Fruit fly (Drosophila melanogaster) whole organism, adult: Measurements from ENCODE around the gene Surf4.

Experiments
- CG11617 ChIP-seq: fragments of 200-800 bp; sonication (Bioruptor generic); optimal IDR thresholded peaks from 2 replicates; lab custom pipeline; 2017; ENCODE audit warnings: mild to moderate bottlenecking, missing biosample characterization, missing genetic modification reagents, missing genetic modification characterization
- CG12768 ChIP-seq: fragments of 200-800 bp; sonication (Bioruptor generic); optimal IDR thresholded peaks from 2 replicates; lab custom pipeline; 2017; ENCODE audit warnings: missing biosample characterization, missing genetic modification characterization, mild to moderate bottlenecking, moderate library complexity, missing genetic modification reagents
- CG14711 ChIP-seq: fragments of 200-800 bp; sonication (Bioruptor generic); optimal IDR thresholded peaks from 2 replicates; lab custom pipeline; 2018; ENCODE audit warnings: missing biosample characterization, mild to moderate bottlenecking, missing genetic modification characterization, moderate library complexity
- CG1620 ChIP-seq: fragments of 200-800 bp; sonication (Bioruptor generic); optimal IDR thresholded peaks from 2 replicates; lab custom pipeline; 2016; ENCODE audit warnings: missing biosample characterization, missing genetic modification characterization
- CG33017 ChIP-seq: fragments of 200-800 bp; sonication (Bioruptor generic); optimal IDR thresholded peaks from 2 replicates; lab custom pipeline; 2018; ENCODE audit warnings: missing biosample characterization, mild to moderate bottlenecking, missing genetic modification characterization, moderate library complexity
- CG5204 ChIP-seq: fragments of 200-800 bp; sonication (Bioruptor generic); optimal IDR thresholded peaks from 2 replicates; lab custom pipeline; 2016; ENCODE audit warnings: missing biosample characterization, missing genetic modification characterization
- CG7045 ChIP-seq: fragments of 200-800 bp; sonication (Bioruptor generic); optimal IDR thresholded peaks from 2 replicates; lab custom pipeline; 2017; ENCODE audit warnings: missing biosample characterization, mild to moderate bottlenecking, missing genetic modification characterization
- CG7101 ChIP-seq: fragments of 200-800 bp; sonication (Bioruptor generic); optimal IDR thresholded peaks from 2 replicates; lab custom pipeline; 2018; ENCODE audit warnings: missing biosample characterization, mild to moderate bottlenecking, missing genetic modification characterization, moderate library complexity
- Clk ChIP-seq: fragments of 200-800 bp; sonication (Bioruptor generic); optimal IDR thresholded peaks from 2 replicates; lab custom pipeline; 2017; ENCODE audit warnings: missing biosample characterization, missing genetic modification characterization
- Crg-1 ChIP-seq: fragments of 200-800 bp; sonication (Bioruptor generic); optimal IDR thresholded peaks from 2 replicates; lab custom pipeline; 2016; ENCODE audit warnings: missing biosample characterization, missing genetic modification characterization
- Hr96 ChIP-seq: fragments of 200-800 bp; sonication (Bioruptor generic); optimal IDR thresholded peaks from 2 replicates; lab custom pipeline; 2016; ENCODE audit warnings: missing biosample characterization, missing genetic modification characterization
- Mnt ChIP-seq: fragments of 200-800 bp; sonication (Bioruptor generic); optimal IDR thresholded peaks from 2 replicates; lab custom pipeline; 2016; ENCODE audit warnings: missing biosample characterization, mild to moderate bottlenecking, missing genetic modification characterization
- bab1 ChIP-seq: fragments of 200-800 bp; sonication (Bioruptor generic); optimal IDR thresholded peaks from 3 replicates; lab custom pipeline; 2019; ENCODE audit warnings: missing biosample characterization, mild to moderate bottlenecking, missing genetic modification characterization, moderate library complexity
- cic ChIP-seq: fragments of 200-800 bp; sonication (Bioruptor generic); optimal IDR thresholded peaks from 2 replicates; lab custom pipeline; 2017; ENCODE audit warnings: missing biosample characterization, mild to moderate bottlenecking, missing genetic modification characterization, moderate library complexity
- cnc ChIP-seq, 2 experiments: fragments of >200 bp; optimal IDR thresholded peaks; 2 replicates each; lab custom pipeline; 2017
- kay ChIP-seq: fragments of 200-800 bp; sonication (Bioruptor generic); peaks from one replicate; lab custom pipeline; 2016; ENCODE audit warnings: missing biosample characterization, missing genetic modification characterization, borderline replicate concordance
- ovo ChIP-seq: fragments of 200-800 bp; sonication (Bioruptor generic); optimal IDR thresholded peaks from 2 replicates; lab custom pipeline; 2016; ENCODE audit warnings: missing biosample characterization, missing genetic modification characterization
- pad ChIP-seq: fragments of 200-800 bp; sonication (Bioruptor generic); optimal IDR thresholded peaks from 3 replicates; lab custom pipeline; 2017; ENCODE audit warnings: missing biosample characterization, missing genetic modification characterization, mild to moderate bottlenecking, moderate library complexity, missing genetic modification reagents
- tj ChIP-seq: fragments of 200-800 bp; sonication (Bioruptor generic); optimal IDR thresholded peaks from 3 replicates; lab custom pipeline; 2017; ENCODE audit warnings: missing biosample characterization, mild to moderate bottlenecking, missing genetic modification characterization, moderate library complexity
- toe ChIP-seq: fragments of 200-800 bp; sonication (Bioruptor generic); optimal IDR thresholded peaks from 2 replicates; lab custom pipeline; 2016; ENCODE audit warnings: missing biosample characterization, missing genetic modification characterization

Gene Surf4

DNA sequence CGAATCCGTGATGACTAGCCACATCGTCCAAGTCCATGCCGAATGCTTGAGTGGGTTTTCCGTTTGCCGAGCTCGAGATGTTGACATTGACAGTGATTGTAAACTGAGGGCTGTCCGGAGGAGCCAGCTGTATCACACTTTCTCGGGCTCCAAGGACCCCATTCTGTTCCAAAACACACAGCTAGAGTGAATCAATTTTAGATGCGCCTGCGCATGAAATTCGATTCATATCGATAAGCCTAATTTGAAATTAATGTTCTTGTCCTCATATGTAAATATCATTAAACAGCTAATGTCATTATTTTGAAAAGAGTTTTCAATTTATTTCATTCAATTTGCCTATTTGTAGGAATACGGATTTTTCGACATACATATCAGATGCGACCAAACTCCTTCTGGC is 23.8 kb upstream of the Surf4 start, which contains the start of gene CG14868:
TSS of gene CG14868 (minus strand) at position 204 of the 400 bp plus-strand sequence.
- no peak for TF ChIP-seq Hr96 (GFP tag; lab: Kevin White, UChicago)
- TF ChIP-seq CG14711 (tag; lab: Kevin White, UChicago), result no peak
- TF ChIP-seq Clk, result no peak
- no peak for TF ChIP-seq Mnt
- no peak for TF ChIP-seq Crg-1 (GFP tag; lab: Kevin White, UChicago)
- no peak for TF ChIP-seq bab1 (GFP tag; lab: Kevin White, UChicago)
- TF ChIP-seq cic, result no peak
- no peak for TF ChIP-seq CG1620 (GFP tag; lab: Kevin White, UChicago)
- no peak for TF ChIP-seq CG12768 (GFP tag; lab: Kevin White, UChicago)
- no peak for TF ChIP-seq cnc (optimal IDR thresholded peaks at IDR 0.05; lab: Kevin White, UChicago)
- TF ChIP-seq CG11617, result no peak
- TF ChIP-seq kay, result no peak
- no peak for TF ChIP-seq toe (GFP tag; lab: Kevin White, UChicago)
- TF ChIP-seq pad, result no peak
- TF ChIP-seq CG7101 (tag; lab: Kevin White, UChicago), result no peak
- TF ChIP-seq CG7045, result no peak
- no peak for TF ChIP-seq ovo
- TF ChIP-seq CG33017 (tag; lab: Kevin White, UChicago), result no peak

- TF ChIP-seq CG12768 (GFP tag; lab: Kevin White, UChicago) (no peak), bab1 (GFP tag; lab: Kevin White, UChicago) (no peak), cic (no peak), cnc (optimal IDR thresholded peaks at IDR 0.05; lab: Kevin White, UChicago) (no peak), ovo (no peak), Clk (no peak), toe (GFP tag; lab: Kevin White, UChicago) (no peak), CG5204 (no peak), CG14711 (tag; lab: Kevin White, UChicago) (no peak), Mnt (peak; percentile 10), tj (no peak), CG1620 (GFP tag; lab: Kevin White, UChicago) (peak; percentile 24), CG33017 (tag; lab: Kevin White, UChicago) (no peak), CG7045 (no peak), Hr96 (GFP tag; lab: Kevin White, UChicago) (no peak), kay (no peak), Crg-1 (GFP tag; lab: Kevin White, UChicago) (peak; percentile 19), CG7101 (tag; lab: Kevin White, UChicago) (peak; percentile 34), pad (no peak), CG11617 (no peak)
Observed at dm6 chr3R:15367477-15367876, 21.5 kb upstream of the Surf4 start, which contains the start of gene CG34404. Gene CG34404 (minus strand): TSS chr3R:15367665.

DNA sequence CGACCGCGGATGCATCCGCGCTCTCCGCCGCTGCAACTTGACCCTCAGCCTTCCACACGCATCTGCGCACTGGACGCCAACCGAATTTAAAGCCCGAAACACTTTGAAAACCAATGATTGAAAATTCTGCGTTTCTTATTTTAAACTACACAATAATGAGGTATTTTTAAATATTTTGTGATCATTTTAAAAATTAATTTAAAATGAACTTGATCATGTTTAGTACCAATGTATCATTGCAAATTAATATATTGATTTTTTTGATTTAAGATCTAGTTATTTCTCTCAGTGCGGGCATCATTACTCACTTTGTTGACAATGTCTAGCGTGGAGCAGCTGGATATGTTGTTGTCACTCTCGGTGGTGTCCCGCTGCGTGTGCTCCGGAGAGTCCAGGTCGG is 20.9 kb upstream of the Surf4 start:
- no peak for TF ChIP-seq CG1620 (GFP tag; lab: Kevin White, UChicago)
- peak; percentile 87 for TF ChIP-seq CG33017 (tag; lab: Kevin White, UChicago)
- peak; percentile 67 for TF ChIP-seq CG7045
- TF ChIP-seq CG7101 (tag; lab: Kevin White, UChicago), result peak; percentile 76
- TF ChIP-seq CG14711 (tag; lab: Kevin White, UChicago), result peak; percentile 70
- no peak for TF ChIP-seq Crg-1 (GFP tag; lab: Kevin White, UChicago)
- no peak for TF ChIP-seq CG11617
- TF ChIP-seq cic, result no peak
- TF ChIP-seq tj, result no peak
- TF ChIP-seq ovo, result no peak
- no peak for TF ChIP-seq cnc (optimal IDR thresholded peaks at IDR 0.05; lab: Kevin White, UChicago)
- no peak for TF ChIP-seq pad
- no peak for TF ChIP-seq CG5204
- TF ChIP-seq Mnt, result no peak
- TF ChIP-seq toe (GFP tag; lab: Kevin White, UChicago), result no peak
- TF ChIP-seq Hr96 (GFP tag; lab: Kevin White, UChicago), result no peak
- TF ChIP-seq CG12768 (GFP tag; lab: Kevin White, UChicago), result peak; percentile 7
- no peak for TF ChIP-seq kay
- no peak for TF ChIP-seq bab1 (GFP tag; lab: Kevin White, UChicago)
- TF ChIP-seq Clk, result no peak

DNA sequence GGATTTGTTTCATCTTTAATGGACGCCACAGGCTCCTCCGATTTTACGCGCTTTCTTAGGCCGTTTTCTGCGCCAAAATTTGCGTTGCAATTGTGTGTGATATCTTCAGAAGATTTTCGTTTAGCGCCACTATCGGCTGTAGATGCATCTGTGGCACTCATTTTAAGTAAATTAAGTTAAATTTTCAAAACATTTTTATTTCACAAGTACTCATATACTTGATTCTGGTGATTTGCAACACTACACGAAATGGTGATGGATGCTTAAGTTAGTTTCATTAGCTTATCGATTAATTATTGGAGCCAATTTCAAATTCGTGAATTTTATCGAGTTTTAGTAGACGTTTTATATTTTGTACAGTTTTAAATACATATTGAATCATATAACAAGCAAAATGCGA is 17.6 kb upstream of the Surf4 start, which contains the start of gene CG6171:
TSS of gene CG6171 (minus strand) at position 250 of the 400 bp plus-strand sequence.
- TF ChIP-seq cnc (optimal IDR thresholded peaks at IDR 0.05; lab: Kevin White, UChicago) (no peak), CG33017 (tag; lab: Kevin White, UChicago) (no peak), kay (no peak), ovo (no peak), pad (no peak), CG12768 (GFP tag; lab: Kevin White, UChicago) (no peak), CG5204 (no peak), cic (no peak), CG7045 (no peak), toe (GFP tag; lab: Kevin White, UChicago) (no peak), Crg-1 (GFP tag; lab: Kevin White, UChicago) (peak; percentile 17), Mnt (peak; percentile 9), CG7101 (tag; lab: Kevin White, UChicago) (peak; percentile 44), tj (no peak), CG14711 (tag; lab: Kevin White, UChicago) (peak; percentile 38), Hr96 (GFP tag; lab: Kevin White, UChicago) (no peak), CG11617 (no peak), Clk (no peak), bab1 (GFP tag; lab: Kevin White, UChicago) (peak; percentile 46), CG1620 (GFP tag; lab: Kevin White, UChicago) (peak; percentile 41)

- no peak for TF ChIP-seq CG33017 (tag; lab: Kevin White, UChicago)
- peak; percentile 80 for TF ChIP-seq tj
- TF ChIP-seq bab1 (GFP tag; lab: Kevin White, UChicago), result peak; percentile 19
Observed at dm6 chr3R:15361490-15361889, 15.5 kb upstream of the Surf4 start, which contains the start of the genes Cog2 and Trax. Gene Cog2 (minus strand): TSS chr3R:15361657. Gene Trax (plus strand): TSS chr3R:15361692.

- peak; percentile 84 for TF ChIP-seq CG14711 (tag; lab: Kevin White, UChicago)
- TF ChIP-seq Mnt, result peak; percentile 63
- TF ChIP-seq cnc (optimal IDR thresholded peaks at IDR 0.05; lab: Kevin White, UChicago), result no peak
- TF ChIP-seq CG7101 (tag; lab: Kevin White, UChicago), result peak; percentile 88
- TF ChIP-seq CG7045, result peak; percentile 83
- peak; percentile 67 for TF ChIP-seq ovo
- TF ChIP-seq cic, result peak; percentile 76
- no peak for TF ChIP-seq tj
- TF ChIP-seq kay, result no peak
- peak; percentile 90 for TF ChIP-seq CG12768 (GFP tag; lab: Kevin White, UChicago)
- no peak for TF ChIP-seq CG5204
- peak; percentile 79 for TF ChIP-seq Crg-1 (GFP tag; lab: Kevin White, UChicago)
- peak; percentile 79 for TF ChIP-seq pad
- peak; percentile 88 for TF ChIP-seq bab1 (GFP tag; lab: Kevin White, UChicago)
- no peak for TF ChIP-seq toe (GFP tag; lab: Kevin White, UChicago)
- TF ChIP-seq CG1620 (GFP tag; lab: Kevin White, UChicago), result peak; percentile 67
- TF ChIP-seq CG11617, result peak; percentile 86
- TF ChIP-seq Hr96 (GFP tag; lab: Kevin White, UChicago), result no peak
- peak; percentile 79 for TF ChIP-seq Clk
- TF ChIP-seq CG33017 (tag; lab: Kevin White, UChicago), result peak; percentile 77
Observed at dm6 chr3R:15356645-15357431, 10.9 kb upstream of the Surf4 start, which contains the start of the genes Atg4b and Hibch. Gene Atg4b (minus strand): TSS chr3R:15356924. Gene Hibch (plus strand): TSS chr3R:15357229.
